Fruit fly (Drosophila melanogaster) whole organism, adult: Measurements from ENCODE around the gene Uvrag.

Source experiments
- CG12768 ChIP-seq: fragments of 200-800 bp; sonication (Bioruptor generic); optimal IDR thresholded peaks from 2 replicates; lab custom pipeline; 2017; ENCODE audit warnings: missing biosample characterization, missing genetic modification characterization, mild to moderate bottlenecking, moderate library complexity, missing genetic modification reagents
- CG1620 ChIP-seq: fragments of 200-800 bp; sonication (Bioruptor generic); optimal IDR thresholded peaks from 2 replicates; lab custom pipeline; 2016; ENCODE audit warnings: missing biosample characterization, missing genetic modification characterization
- CG33017 ChIP-seq: fragments of 200-800 bp; sonication (Bioruptor generic); optimal IDR thresholded peaks from 2 replicates; lab custom pipeline; 2018; ENCODE audit warnings: missing biosample characterization, mild to moderate bottlenecking, missing genetic modification characterization, moderate library complexity
- CG7045 ChIP-seq: fragments of 200-800 bp; sonication (Bioruptor generic); optimal IDR thresholded peaks from 2 replicates; lab custom pipeline; 2017; ENCODE audit warnings: missing biosample characterization, mild to moderate bottlenecking, missing genetic modification characterization
- Clk ChIP-seq: fragments of 200-800 bp; sonication (Bioruptor generic); optimal IDR thresholded peaks from 2 replicates; lab custom pipeline; 2017; ENCODE audit warnings: missing biosample characterization, missing genetic modification characterization
- Crg-1 ChIP-seq: fragments of 200-800 bp; sonication (Bioruptor generic); optimal IDR thresholded peaks from 2 replicates; lab custom pipeline; 2016; ENCODE audit warnings: missing biosample characterization, missing genetic modification characterization
- Hr96 ChIP-seq: fragments of 200-800 bp; sonication (Bioruptor generic); optimal IDR thresholded peaks from 2 replicates; lab custom pipeline; 2016; ENCODE audit warnings: missing biosample characterization, missing genetic modification characterization
- Mnt ChIP-seq: fragments of 200-800 bp; sonication (Bioruptor generic); optimal IDR thresholded peaks from 2 replicates; lab custom pipeline; 2016; ENCODE audit warnings: missing biosample characterization, mild to moderate bottlenecking, missing genetic modification characterization
- cic ChIP-seq: fragments of 200-800 bp; sonication (Bioruptor generic); optimal IDR thresholded peaks from 2 replicates; lab custom pipeline; 2017; ENCODE audit warnings: missing biosample characterization, mild to moderate bottlenecking, missing genetic modification characterization, moderate library complexity
- kay ChIP-seq: fragments of 200-800 bp; sonication (Bioruptor generic); peaks from one replicate; lab custom pipeline; 2016; ENCODE audit warnings: missing biosample characterization, missing genetic modification characterization, borderline replicate concordance
- ovo ChIP-seq: fragments of 200-800 bp; sonication (Bioruptor generic); optimal IDR thresholded peaks from 2 replicates; lab custom pipeline; 2016; ENCODE audit warnings: missing biosample characterization, missing genetic modification characterization
- pad ChIP-seq: fragments of 200-800 bp; sonication (Bioruptor generic); optimal IDR thresholded peaks from 3 replicates; lab custom pipeline; 2017; ENCODE audit warnings: missing biosample characterization, missing genetic modification characterization, mild to moderate bottlenecking, moderate library complexity, missing genetic modification reagents
- tj ChIP-seq: fragments of 200-800 bp; sonication (Bioruptor generic); optimal IDR thresholded peaks from 3 replicates; lab custom pipeline; 2017; ENCODE audit warnings: missing biosample characterization, mild to moderate bottlenecking, missing genetic modification characterization, moderate library complexity
- toe ChIP-seq: fragments of 200-800 bp; sonication (Bioruptor generic); optimal IDR thresholded peaks from 2 replicates; lab custom pipeline; 2016; ENCODE audit warnings: missing biosample characterization, missing genetic modification characterization

- TF ChIP-seq cic (no peak), CG12768 (GFP tag; lab: Kevin White, UChicago) (no peak), Clk (GFP tag; lab: Kevin White, UChicago) (no peak), Mnt (GFP tag; lab: Kevin White, UChicago) (no peak), kay (GFP tag; lab: Kevin White, UChicago) (no peak), toe (GFP tag; lab: Kevin White, UChicago) (no peak), CG7045 (GFP tag; lab: Kevin White, UChicago) (no peak), Crg-1 (GFP tag; lab: Kevin White, UChicago) (no peak), CG1620 (no peak), CG33017 (no peak), ovo (GFP tag; lab: Kevin White, UChicago) (no peak), tj (GFP tag; lab: Kevin White, UChicago) (no peak), pad (no peak), Hr96 (no peak)
Observed at dm6 chr2L:13259643-13260042, 26.9 kb upstream of the Uvrag start, which contains the start of gene CG31730.
